Fruit fly (Drosophila melanogaster) whole organism, prepupa: ENCODE data around the gene CG15812.
A peak's percentile ranks its signal among the peaks of the same experiment; 100 is the strongest.

Experiments used
- Blimp-1 ChIP-seq: fragments of 200-800 bp; sonication (Bioruptor generic); optimal IDR thresholded peaks from 3 replicates; lab custom pipeline; 2017; ENCODE audit warnings: missing biosample characterization, missing genetic modification characterization, mild to moderate bottlenecking, moderate library complexity, missing genetic modification reagents
- CG10631 ChIP-seq: fragments of 200-800 bp; sonication (Bioruptor generic); optimal IDR thresholded peaks from 2 replicates; lab custom pipeline; 2016; ENCODE audit warnings: missing biosample characterization, missing genetic modification characterization
- CG10669 ChIP-seq: fragments of 200-800 bp; sonication (Bioruptor generic); optimal IDR thresholded peaks from 3 replicates; lab custom pipeline; 2018; ENCODE audit warnings: missing biosample characterization, mild to moderate bottlenecking, missing genetic modification characterization, moderate library complexity
- CG11294 ChIP-seq: fragments of 200-800 bp; sonication (Bioruptor generic); IDR thresholded peaks from 2 replicates; pipeline ENCODE4 v1.3.6; 2022; ENCODE audit warnings: missing biosample characterization, missing genetic modification characterization
- CG11762 ChIP-seq: fragments of 200-800 bp; sonication (Bioruptor generic); optimal IDR thresholded peaks from 3 replicates; lab custom pipeline; 2016; ENCODE audit warnings: missing biosample characterization, missing genetic modification characterization; ENCODE audit not compliant: insufficient read depth
- CG15336 ChIP-seq: fragments of 200-800 bp; sonication (Bioruptor generic); IDR thresholded peaks from 2 replicates; pipeline ENCODE4 v1.3.6; 2022; ENCODE audit warnings: missing biosample characterization, missing genetic modification characterization
- CG16779 ChIP-seq: fragments of 200-800 bp; sonication (Bioruptor generic); optimal IDR thresholded peaks from 3 replicates; lab custom pipeline; 2017; ENCODE audit warnings: missing biosample characterization, mild to moderate bottlenecking, missing genetic modification characterization
- CG3032 ChIP-seq: fragments of 200-800 bp; optimal IDR thresholded peaks from 2 replicates; lab custom pipeline; 2019; ENCODE audit warnings: missing biosample characterization, mild to moderate bottlenecking, missing genetic modification characterization, moderate library complexity
- CG31627 ChIP-seq: fragments of 200-800 bp; sonication (Bioruptor generic); optimal IDR thresholded peaks from 3 replicates; lab custom pipeline; 2016; ENCODE audit warnings: missing biosample characterization, missing genetic modification characterization
- CG32006 ChIP-seq: fragments of 200-800 bp; sonication (Bioruptor generic); optimal IDR thresholded peaks from 3 replicates; lab custom pipeline; 2017; ENCODE audit warnings: missing biosample characterization, mild to moderate bottlenecking, missing genetic modification characterization
- CG34406 ChIP-seq: fragments of 200-800 bp; sonication (Bioruptor generic); optimal IDR thresholded peaks from 3 replicates; lab custom pipeline; 2016; ENCODE audit warnings: missing biosample characterization, missing genetic modification characterization
- CG3919 ChIP-seq: fragments of 200-800 bp; sonication (Bioruptor generic); optimal IDR thresholded peaks from 3 replicates; lab custom pipeline; 2016; ENCODE audit warnings: missing biosample characterization, missing genetic modification characterization
- CG6163 ChIP-seq: fragments of 200-800 bp; sonication (Bioruptor generic); IDR thresholded peaks from 3 replicates; pipeline ENCODE4 v1.3.6; 2022; ENCODE audit warnings: missing biosample characterization, missing genetic modification characterization
- CG6276 ChIP-seq: fragments of 200-800 bp; sonication (Bioruptor generic); optimal IDR thresholded peaks from 2 replicates; lab custom pipeline; 2017; ENCODE audit warnings: missing biosample characterization, mild to moderate bottlenecking, missing genetic modification characterization
- CG6808 ChIP-seq: fragments of 200-800 bp; sonication (Bioruptor generic); optimal IDR thresholded peaks from 3 replicates; lab custom pipeline; 2017; ENCODE audit warnings: missing biosample characterization, missing genetic modification characterization, mild to moderate bottlenecking, moderate library complexity, missing genetic modification reagents
- CG6854 ChIP-seq: fragments of 200-800 bp; sonication (Bioruptor generic); optimal IDR thresholded peaks from 2 replicates; lab custom pipeline; 2017; ENCODE audit warnings: missing biosample characterization, mild to moderate bottlenecking, missing genetic modification characterization
- CG7368 ChIP-seq: fragments of 200-800 bp; sonication (Bioruptor generic); optimal IDR thresholded peaks from 3 replicates; lab custom pipeline; 2016; ENCODE audit warnings: missing biosample characterization, missing genetic modification characterization
- CG8319 ChIP-seq: fragments of 200-800 bp; sonication (Bioruptor generic); optimal IDR thresholded peaks from 3 replicates; lab custom pipeline; 2016; ENCODE audit warnings: missing biosample characterization, missing genetic modification characterization
- CG8632 ChIP-seq: fragments of 200-800 bp; sonication (Bioruptor generic); optimal IDR thresholded peaks from 3 replicates; lab custom pipeline; 2016; ENCODE audit warnings: missing biosample characterization, missing genetic modification characterization
- CG9139 ChIP-seq: fragments of 200-800 bp; sonication (Bioruptor generic); optimal IDR thresholded peaks from 3 replicates; lab custom pipeline; 2017; ENCODE audit warnings: missing biosample characterization, mild to moderate bottlenecking, missing genetic modification characterization
- Eip75B ChIP-seq: fragments of 200-800 bp; sonication (Bioruptor generic); optimal IDR thresholded peaks from 3 replicates; lab custom pipeline; 2016; ENCODE audit warnings: missing biosample characterization, missing genetic modification characterization
- Eip78C ChIP-seq: fragments of 200-800 bp; sonication (Bioruptor generic); peaks from one replicate; lab custom pipeline; 2016; ENCODE audit warnings: missing biosample characterization, missing genetic modification characterization
- Eip93F ChIP-seq: fragments of 200-800 bp; sonication (Bioruptor generic); optimal IDR thresholded peaks from 2 replicates; lab custom pipeline; 2016; ENCODE audit warnings: missing biosample characterization, mild to moderate bottlenecking, missing genetic modification characterization
- Ets96B ChIP-seq: fragments of 200-800 bp; optimal IDR thresholded peaks from 2 replicates; lab custom pipeline; 2019; ENCODE audit warnings: missing biosample characterization, mild to moderate bottlenecking, missing genetic modification characterization, moderate library complexity
- Hr38 ChIP-seq: sonication (Bioruptor generic); optimal IDR thresholded peaks from 2 replicates; lab custom pipeline; 2016; ENCODE audit warnings: missing biosample characterization, missing genetic modification characterization
- Hr4 ChIP-seq: fragments of 200-800 bp; sonication (Bioruptor generic); optimal IDR thresholded peaks from 3 replicates; lab custom pipeline; 2016; ENCODE audit warnings: missing biosample characterization, missing genetic modification characterization
- Lpt ChIP-seq: fragments of 200-800 bp; sonication (Bioruptor generic); optimal IDR thresholded peaks from 3 replicates; lab custom pipeline; 2016; ENCODE audit warnings: missing biosample characterization, missing genetic modification characterization
- Met ChIP-seq: fragments of 200-800 bp; sonication (Bioruptor generic); optimal IDR thresholded peaks from 3 replicates; lab custom pipeline; 2016; ENCODE audit warnings: missing biosample characterization, missing genetic modification characterization
- OdsH ChIP-seq: fragments of 200-800 bp; sonication (Bioruptor generic); optimal IDR thresholded peaks from 3 replicates; lab custom pipeline; 2016; ENCODE audit warnings: missing biosample characterization, missing genetic modification characterization
- Sox102F ChIP-seq: fragments of 200-800 bp; sonication (Bioruptor generic); optimal IDR thresholded peaks from 2 replicates; lab custom pipeline; 2016; ENCODE audit warnings: missing biosample characterization, mild to moderate bottlenecking, missing genetic modification characterization
- Sox14 ChIP-seq: fragments of 200-800 bp; sonication (Bioruptor generic); optimal IDR thresholded peaks from 3 replicates; lab custom pipeline; 2016; ENCODE audit warnings: missing biosample characterization, missing genetic modification characterization
- Sox15 ChIP-seq: fragments of 200-800 bp; sonication (Bioruptor generic); optimal IDR thresholded peaks from 3 replicates; lab custom pipeline; 2016; ENCODE audit warnings: missing biosample characterization, missing genetic modification characterization
- achi ChIP-seq: fragments of 200-800 bp; sonication (Bioruptor generic); optimal IDR thresholded peaks from 3 replicates; lab custom pipeline; 2016; ENCODE audit warnings: missing biosample characterization, missing genetic modification characterization
- acj6 ChIP-seq: fragments of 200-800 bp; sonication (Bioruptor generic); optimal IDR thresholded peaks from 3 replicates; lab custom pipeline; 2016; ENCODE audit warnings: missing biosample characterization, missing genetic modification characterization
- dac ChIP-seq: fragments of 200-800 bp; sonication (Bioruptor generic); optimal IDR thresholded peaks from 2 replicates; lab custom pipeline; 2017; ENCODE audit warnings: missing biosample characterization, mild to moderate bottlenecking, missing genetic modification characterization
- dsx ChIP-seq: fragments of 200-800 bp; optimal IDR thresholded peaks from 3 replicates; lab custom pipeline; 2019; ENCODE audit warnings: missing biosample characterization, mild to moderate bottlenecking, missing genetic modification characterization, moderate library complexity; ENCODE audit not compliant: poor library complexity, severe bottlenecking
- eg ChIP-seq: fragments of 200-800 bp; sonication (Bioruptor generic); IDR thresholded peaks from 3 replicates; pipeline ENCODE4 v1.3.6; 2022; ENCODE audit warnings: missing biosample characterization, missing genetic modification characterization
- esn ChIP-seq: fragments of 200-800 bp; sonication (Bioruptor generic); optimal IDR thresholded peaks from 2 replicates; lab custom pipeline; 2016; ENCODE audit warnings: missing biosample characterization, mild to moderate bottlenecking, missing genetic modification characterization, moderate library complexity
- fd59A ChIP-seq: fragments of 200-800 bp; sonication (Bioruptor generic); optimal IDR thresholded peaks from 2 replicates; lab custom pipeline; 2017; ENCODE audit warnings: missing biosample characterization, mild to moderate bottlenecking, missing genetic modification characterization, missing genetic modification reagents
- fd85E ChIP-seq: fragments of 200-800 bp; sonication (Bioruptor generic); optimal IDR thresholded peaks from 3 replicates; lab custom pipeline; 2016; ENCODE audit warnings: missing biosample characterization, missing genetic modification characterization
- lz ChIP-seq: fragments of 200-800 bp; sonication (Bioruptor generic); optimal IDR thresholded peaks from 3 replicates; lab custom pipeline; 2016; ENCODE audit warnings: missing biosample characterization, missing genetic modification characterization
- net ChIP-seq: fragments of 200-800 bp; sonication (Bioruptor generic); optimal IDR thresholded peaks from 3 replicates; lab custom pipeline; 2016; ENCODE audit warnings: missing biosample characterization, missing genetic modification characterization
- pdm3 ChIP-seq: fragments of 200-800 bp; sonication (Bioruptor generic); optimal IDR thresholded peaks from 3 replicates; lab custom pipeline; 2016; ENCODE audit warnings: missing biosample characterization, missing genetic modification characterization
- spab ChIP-seq: fragments of 200-800 bp; sonication (Bioruptor generic); optimal IDR thresholded peaks from 2 replicates; lab custom pipeline; 2017; ENCODE audit warnings: missing biosample characterization, mild to moderate bottlenecking, missing genetic modification characterization, missing genetic modification reagents
- ss ChIP-seq, 2 experiments: fragments of 200-800 bp; sonication (Bioruptor generic); optimal IDR thresholded peaks; 2 replicates in 1 of 2; 3 replicates in 1 of 2; lab custom pipeline; 2017 to 2018; ENCODE audit warnings: mild to moderate bottlenecking in 2 of 2, missing biosample characterization in 2 of 2, missing genetic modification characterization in 2 of 2, moderate library complexity in 1 of 2
- svp ChIP-seq: fragments of 200-800 bp; sonication (Bioruptor generic); peaks from one replicate; lab custom pipeline; 2016; ENCODE audit warnings: missing biosample characterization, missing genetic modification characterization
- topi ChIP-seq: fragments of 200-800 bp; sonication (Bioruptor generic); optimal IDR thresholded peaks from 3 replicates; lab custom pipeline; 2016; ENCODE audit warnings: missing biosample characterization, missing genetic modification characterization
- vri ChIP-seq: fragments of 200-800 bp; sonication (Bioruptor generic); optimal IDR thresholded peaks from 3 replicates; lab custom pipeline; 2016; ENCODE audit warnings: missing biosample characterization, mild to moderate bottlenecking, missing genetic modification characterization

CG15812 gene

dm6 chr3L:3192912-3193311 lies 33.1 kb downstream of the CG15812 start, which contains the start of gene Hsp83 (continued):
- TF ChIP-seq CG3032 (tag; lab: Kevin White, UChicago) (peak; percentile 82), Met (GFP tag; lab: Kevin White, UChicago) (peak; percentile 94), Sox102F (GFP tag; lab: Kevin White, UChicago) (peak; percentile 98), fd85E (GFP tag; lab: Kevin White, UChicago) (peak; percentile 94), achi (peak; percentile 88), Sox15 (GFP tag; lab: Kevin White, UChicago) (peak; percentile 18), Hr4 (peak; percentile 72), Eip93F (GFP tag; lab: Kevin White, UChicago) (peak; percentile 89), CG31627 (GFP tag; lab: Kevin White, UChicago) (peak; percentile 83), ss (GFP tag; optimal IDR thresholded peaks at IDR 0.05; lab: Kevin White, UChicago) (peak; percentile 98), CG7368 (GFP tag; lab: Kevin White, UChicago) (peak; percentile 96)

- TF ChIP-seq CG11294 (GFP tag; lab: Robert Waterston, UW) (peak; percentile 94), Ets96B (peak; percentile 95), achi (peak; percentile 98), Eip93F (GFP tag; lab: Kevin White, UChicago) (peak; percentile 93), ss (GFP tag; optimal IDR thresholded peaks at IDR 0.05; lab: Kevin White, UChicago) (peak; percentile 69 to 83), topi (GFP tag; lab: Kevin White, UChicago) (peak; percentile 96), Hr38 (no peak), Met (GFP tag; lab: Kevin White, UChicago) (peak; percentile 97), CG16779 (tag; lab: Kevin White, UChicago) (peak; percentile 93), Eip75B (GFP tag; lab: Kevin White, UChicago) (peak; percentile 96), eg (GFP tag; lab: Robert Waterston, UW) (peak; percentile 99), Hr4 (peak; percentile 96), CG11762 (GFP tag; lab: Kevin White, UChicago) (peak; percentile 97), CG6808 (GFP tag; lab: Kevin White, UChicago) (peak; percentile 73), net (peak; percentile 98), esn (GFP tag; lab: Kevin White, UChicago) (peak; percentile 98), CG34406 (peak; percentile 98), Lpt (GFP tag; lab: Kevin White, UChicago) (peak; percentile 96), fd59A (GFP tag; lab: Kevin White, UChicago) (peak; percentile 80), CG10669 (GFP tag; lab: Kevin White, UChicago) (peak; percentile 96), Sox14 (GFP tag; lab: Kevin White, UChicago) (peak; percentile 94), vri (peak; percentile 94), CG10631 (GFP tag; lab: Kevin White, UChicago) (peak; percentile 98), CG6276 (GFP tag; lab: Kevin White, UChicago) (peak; percentile 98), CG7368 (GFP tag; lab: Kevin White, UChicago) (peak; percentile 97), CG6854 (GFP tag; lab: Kevin White, UChicago) (peak; percentile 74), lz (GFP tag; lab: Kevin White, UChicago) (peak; percentile 92), acj6 (peak; percentile 97), spab (peak; percentile 86), Blimp-1 (GFP tag; lab: Kevin White, UChicago) (peak; percentile 85), CG8319 (peak; percentile 94), pdm3 (GFP tag; lab: Kevin White, UChicago) (peak; percentile 97), CG9139 (peak; percentile 85), CG3919 (peak; percentile 98), CG31627 (GFP tag; lab: Kevin White, UChicago) (peak; percentile 90), CG32006 (GFP tag; lab: Kevin White, UChicago) (peak; percentile 99), CG6163 (GFP tag; lab: Robert Waterston, UW) (peak; percentile 99), fd85E (GFP tag; lab: Kevin White, UChicago) (peak; percentile 93), dsx (GFP tag; lab: Kevin White, UChicago) (peak; percentile 93), OdsH (GFP tag; lab: Kevin White, UChicago) (peak; percentile 98), CG15336 (GFP tag; lab: Robert Waterston, UW) (peak; percentile 99), CG8632 (GFP tag; lab: Kevin White, UChicago) (peak; percentile 97), Eip78C (peak; percentile 98), svp (peak; percentile 97), dac (GFP tag; lab: Kevin White, UChicago) (peak; percentile 95)
Observed at dm6 chr3L:3194059-3194458, 34.3 kb downstream of the CG15812 start.
